Fruit fly (Drosophila melanogaster): Measurements from ENCODE around the gene CG9168.

The CG9168 gene

DNA sequence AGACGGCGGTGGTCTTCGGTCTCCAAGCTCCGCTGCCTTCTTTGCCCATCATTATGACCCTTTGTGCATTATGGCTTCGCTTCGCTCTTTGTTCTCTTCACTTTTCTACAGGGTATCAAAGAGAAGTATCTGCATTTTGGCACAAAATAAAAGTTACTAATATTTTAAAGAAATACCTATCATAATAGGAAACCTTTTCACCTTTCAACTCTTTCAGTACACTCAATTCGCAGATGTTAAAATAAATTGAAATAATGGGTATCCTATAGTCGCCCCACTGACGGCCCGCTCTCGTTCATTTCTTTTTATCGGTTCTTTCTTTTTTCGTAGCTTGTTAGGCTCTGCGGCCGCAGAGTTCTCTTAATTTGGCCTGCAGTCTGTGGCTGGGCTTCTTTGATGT lies 32.0 kb downstream of the CG9168 start (continued):
- TF ChIP-seq NfI (GFP tag; optimal IDR thresholded peaks at IDR 0.05) (peak; percentile 67), p53 (GFP tag; optimal IDR thresholded peaks at IDR 0.05) (peak; percentile 41), CG16815 (GFP tag; optimal IDR thresholded peaks at IDR 0.05) (peak; percentile 90), Lhr (GFP tag; optimal IDR thresholded peaks at IDR 0.05) (peak; percentile 84), CG4707 (GFP tag; optimal IDR thresholded peaks at IDR 0.05) (peak; percentile 79), otp (GFP tag; IDR thresholded peaks at IDR 0.05) (peak; percentile 96), jing (GFP tag; optimal IDR thresholded peaks at IDR 0.05) (peak; percentile 76), CG7928 (GFP tag; optimal IDR thresholded peaks at IDR 0.05) (no peak), Opbp (GFP tag; IDR thresholded peaks at IDR 0.05; ENCODE audit: partially characterized antibody) (no peak), Drgx (GFP tag; IDR thresholded peaks at IDR 0.05) (no peak; the same call in 1 of the 2 replicates), CG9609 (GFP tag; optimal IDR thresholded peaks at IDR 0.05) (peak; percentile 57), CG8765 (GFP tag; IDR thresholded peaks at IDR 0.05) (peak; percentile 90), CG7987 (GFP tag; optimal IDR thresholded peaks at IDR 0.05) (no peak), lab (GFP tag; optimal IDR thresholded peaks at IDR 0.05) (peak; percentile 17), Antp (GFP tag; optimal IDR thresholded peaks at IDR 0.05) (peak; percentile 76), gcm (GFP tag; optimal IDR thresholded peaks at IDR 0.05) (peak; percentile 80), grau (tag; optimal IDR thresholded peaks at IDR 0.05) (peak; percentile 84), HLH3B (GFP tag; IDR thresholded peaks at IDR 0.05) (peak; percentile 85), Hey (tag; optimal IDR thresholded peaks at IDR 0.05) (no peak), wek (GFP tag; optimal IDR thresholded peaks at IDR 0.05) (no peak), slp2 (GFP tag; optimal IDR thresholded peaks at IDR 0.05) (peak; percentile 74), jigr1 (GFP tag; IDR thresholded peaks at IDR 0.05) (peak; percentile 75; the same call in 1 of the 3 replicates), vfl (GFP tag; optimal IDR thresholded peaks at IDR 0.05) (no peak), CkIIα-i1 (GFP tag; IDR thresholded peaks at IDR 0.05) (no peak), CG18764 (GFP tag; optimal IDR thresholded peaks at IDR 0.05) (peak; percentile 63), Mad (GFP tag; optimal IDR thresholded peaks at IDR 0.05) (peak; percentile 74), gt (GFP tag; IDR thresholded peaks at IDR 0.05) (peak; percentile 84), tap (tag; optimal IDR thresholded peaks at IDR 0.05) (peak; percentile 89), CG13894 (tag; optimal IDR thresholded peaks at IDR 0.05) (no peak), NC2α (GFP tag; optimal IDR thresholded peaks at IDR 0.05) (peak; percentile 80), CG17385 (GFP tag; optimal IDR thresholded peaks at IDR 0.05) (peak; percentile 79), sens-2 (GFP tag; IDR thresholded peaks at IDR 0.05) (peak; percentile 86), CG6272 (GFP tag; IDR thresholded peaks at IDR 0.05) (peak; percentile 84), zen (tag; optimal IDR thresholded peaks at IDR 0.05) (peak; percentile 88), CG11085 (GFP tag; IDR thresholded peaks at IDR 0.05) (no peak; the same call in 1 of the 2 replicates), CG12155 (GFP tag; optimal IDR thresholded peaks at IDR 0.05) (peak; percentile 64), br (optimal IDR thresholded peaks at IDR 0.05) (no peak), onecut (GFP tag; IDR thresholded peaks at IDR 0.05) (peak; percentile 82), CG17361 (GFP tag; IDR thresholded peaks at IDR 0.05) (peak; percentile 92), HLH4C (GFP tag; IDR thresholded peaks at IDR 0.05; ENCODE audit: partially characterized antibody) (no peak), CG2120 (GFP tag; optimal IDR thresholded peaks at IDR 0.05) (no peak), CG7786 (GFP tag; optimal IDR thresholded peaks at IDR 0.05) (peak; percentile 60), NC2β (GFP tag; optimal IDR thresholded peaks at IDR 0.05) (peak; percentile 90), CG4820 (GFP tag; optimal IDR thresholded peaks at IDR 0.05) (peak; percentile 85), CG6791 (GFP tag; IDR thresholded peaks at IDR 0.05; ENCODE audit: partially characterized antibody) (no peak), disco-r (GFP tag; optimal IDR thresholded peaks at IDR 0.05) (peak; percentile 32), Dip2 (GFP tag; IDR thresholded peaks at IDR 0.05) (no peak), CG17359 (tag; optimal IDR thresholded peaks at IDR 0.05) (peak; percentile 82), Dll (GFP tag; IDR thresholded peaks at IDR 0.05; ENCODE audit: partially characterized antibody) (no peak), phol (tag; optimal IDR thresholded peaks at IDR 0.05) (peak; percentile 90), ERR (GFP tag; optimal IDR thresholded peaks at IDR 0.05) (peak; percentile 21), CG11695 (GFP tag; IDR thresholded peaks at IDR 0.05) (peak; percentile 79; the same call in 2 of the 3 replicates)

Measured in whole organism, embryonic.